Fruit fly (Drosophila melanogaster) whole organism, embryonic: Measurements from ENCODE around the gene meso18E.

Experiments used
- CG10979 ChIP-seq: fragments of 200-800 bp; sonication (Bioruptor generic); optimal IDR thresholded peaks from 2 replicates; lab custom pipeline; 2018; ENCODE audit warnings: missing biosample characterization, mild to moderate bottlenecking, missing genetic modification characterization, moderate library complexity
- CG1233 ChIP-seq: fragments of 200-800 bp; sonication (Bioruptor generic); optimal IDR thresholded peaks from 4 replicates; lab custom pipeline; 2018; ENCODE audit warnings: missing biosample characterization, mild to moderate bottlenecking, missing genetic modification characterization
- CG17328 ChIP-seq: fragments of 200-800 bp; sonication (Bioruptor generic); IDR thresholded peaks from 2 replicates; pipeline ENCODE4 v1.3.6; 2022; ENCODE audit warnings: missing biosample characterization, missing genetic modification characterization
- CG18262 ChIP-seq: fragments of 200-800 bp; optimal IDR thresholded peaks from 3 replicates; lab custom pipeline; 2019; ENCODE audit warnings: missing biosample characterization, mild to moderate bottlenecking, missing genetic modification characterization, moderate library complexity
- CG30020 ChIP-seq: fragments of 200-800 bp; optimal IDR thresholded peaks from 2 replicates; lab custom pipeline; 2019; ENCODE audit warnings: missing biosample characterization, mild to moderate bottlenecking, missing genetic modification characterization, moderate library complexity
- CG3065 ChIP-seq: fragments of 200-800 bp; sonication (Bioruptor generic); optimal IDR thresholded peaks from 2 replicates; lab custom pipeline; 2016; ENCODE audit warnings: missing biosample characterization, missing genetic modification characterization
- CG31388 ChIP-seq: fragments of 200-800 bp; sonication (Bioruptor generic); optimal IDR thresholded peaks from 2 replicates; lab custom pipeline; 2016; ENCODE audit warnings: missing biosample characterization, missing genetic modification characterization
- CG3995 ChIP-seq: fragments of 200-800 bp; sonication (Bioruptor generic); optimal IDR thresholded peaks from 3 replicates; lab custom pipeline; 2016; ENCODE audit warnings: missing biosample characterization, missing genetic modification characterization
- CG8388 ChIP-seq: fragments of 200-800 bp; sonication (Bioruptor generic); optimal IDR thresholded peaks from 2 replicates; lab custom pipeline; 2019; ENCODE audit warnings: missing biosample characterization, mild to moderate bottlenecking, missing genetic modification characterization, moderate library complexity
- CG8944 ChIP-seq: fragments of 200-800 bp; sonication (Bioruptor generic); optimal IDR thresholded peaks from 3 replicates; lab custom pipeline; 2016; ENCODE audit warnings: missing biosample characterization, missing genetic modification characterization
- Camta ChIP-seq: fragments of 200-800 bp; sonication (Bioruptor generic); optimal IDR thresholded peaks from 2 replicates; lab custom pipeline; 2016; ENCODE audit warnings: missing biosample characterization, missing genetic modification characterization
- CrebB ChIP-seq: fragments of 200-800 bp; sonication (Bioruptor generic); optimal IDR thresholded peaks from 3 replicates; lab custom pipeline; 2018; ENCODE audit warnings: missing biosample characterization, mild to moderate bottlenecking, missing genetic modification characterization
- Dbx ChIP-seq: fragments of 200-800 bp; sonication (Bioruptor generic); IDR thresholded peaks from 3 replicates; pipeline ENCODE4 v1.3.6; 2022; ENCODE audit warnings: missing biosample characterization, missing genetic modification characterization
- Dip2 ChIP-seq: fragments of 200-800 bp; sonication (Bioruptor generic); IDR thresholded peaks from 2 replicates; pipeline ENCODE4 v1.3.6; 2022; ENCODE audit warnings: missing biosample characterization, missing genetic modification characterization
- Dref ChIP-seq: fragments of 200-800 bp; sonication (Bioruptor generic); IDR thresholded peaks from 2 replicates; pipeline ENCODE4 v1.3.6; 2022; ENCODE audit warnings: missing biosample characterization, missing genetic modification characterization
- Ets65A ChIP-seq: fragments of 200-800 bp; sonication (Bioruptor generic); peaks from one replicate; lab custom pipeline; 2016; ENCODE audit warnings: missing biosample characterization, missing genetic modification characterization
- Fer3 ChIP-seq: fragments of 200-800 bp; sonication (Bioruptor generic); optimal IDR thresholded peaks from 2 replicates; lab custom pipeline; 2018; ENCODE audit warnings: missing biosample characterization, mild to moderate bottlenecking, missing genetic modification characterization, moderate library complexity
- H2.0 ChIP-seq: fragments of 200-800 bp; sonication (Bioruptor generic); IDR thresholded peaks from 2 replicates; pipeline ENCODE4 v1.3.6; 2022; ENCODE audit warnings: missing biosample characterization, missing genetic modification characterization
- HLH4C ChIP-seq: fragments of 200-800 bp; sonication (Bioruptor generic); IDR thresholded peaks from 3 replicates; pipeline ENCODE4 v1.3.6; 2022; ENCODE audit warnings: missing biosample characterization, missing genetic modification characterization; ENCODE audit not compliant: partially characterized antibody
- HmgZ ChIP-seq: fragments of 200-800 bp; sonication (Bioruptor generic); optimal IDR thresholded peaks from 2 replicates; lab custom pipeline; 2018; ENCODE audit warnings: missing biosample characterization, mild to moderate bottlenecking, missing genetic modification characterization
- Hr51 ChIP-seq, 2 experiments: fragments of 200-800 bp; sonication (Bioruptor generic); optimal IDR thresholded peaks; 2 replicates in 1 of 2; 3 replicates in 1 of 2; lab custom pipeline; 2016 to 2018; ENCODE audit warnings: missing biosample characterization in 2 of 2, missing genetic modification characterization in 2 of 2, mild to moderate bottlenecking in 1 of 2, moderate library complexity in 1 of 2
- Lpt ChIP-seq: fragments of >200 bp; optimal IDR thresholded peaks from 2 replicates; lab custom pipeline; 2018; ENCODE audit warnings: missing biosample characterization, missing genetic modification characterization
- Mrtf ChIP-seq: fragments of 200-800 bp; sonication (Bioruptor generic); IDR thresholded peaks from 3 replicates; pipeline ENCODE4 v1.3.6; 2022; ENCODE audit warnings: missing biosample characterization, missing genetic modification characterization
- Neu2 ChIP-seq: fragments of 200-800 bp; sonication (Bioruptor generic); optimal IDR thresholded peaks from 3 replicates; lab custom pipeline; 2016; ENCODE audit warnings: missing biosample characterization, missing genetic modification characterization, borderline replicate concordance
- Spps ChIP-seq: fragments of 200-800 bp; sonication (Bioruptor generic); optimal IDR thresholded peaks from 2 replicates; lab custom pipeline; 2018; ENCODE audit warnings: missing biosample characterization, mild to moderate bottlenecking, missing genetic modification characterization
- Stat92E ChIP-seq, 3 experiments: fragments of >200 bp in 2 of 3; fragments of 200-800 bp in 1 of 3; sonication (Bioruptor generic) in 1 of 3; optimal IDR thresholded peaks; 2 replicates each; lab custom pipeline; 2017 to 2019; ENCODE audit warnings: missing biosample characterization in 3 of 3, missing genetic modification characterization in 3 of 3, mild to moderate bottlenecking in 1 of 3, moderate library complexity in 1 of 3
- Tbp ChIP-seq: fragments of >200 bp; optimal IDR thresholded peaks from 2 replicates; lab custom pipeline; 2018; ENCODE audit warnings: missing biosample characterization, missing genetic modification characterization
- Xbp1 ChIP-seq: fragments of 200-800 bp; sonication (Bioruptor generic); optimal IDR thresholded peaks from 3 replicates; lab custom pipeline; 2016; ENCODE audit warnings: missing biosample characterization, mild to moderate bottlenecking, missing genetic modification characterization
- abd-A ChIP-seq: fragments of 200-800 bp; sonication (Bioruptor generic); optimal IDR thresholded peaks from 3 replicates; lab custom pipeline; 2019; ENCODE audit warnings: missing biosample characterization, mild to moderate bottlenecking, missing genetic modification characterization, moderate library complexity
- bbx ChIP-seq: fragments of 200-800 bp; sonication (Bioruptor generic); IDR thresholded peaks from 2 replicates; pipeline ENCODE4 v1.3.6; 2022; ENCODE audit warnings: missing biosample characterization, missing genetic modification characterization; ENCODE audit not compliant: partially characterized antibody
- bowl ChIP-seq: fragments of 200-800 bp; sonication (Bioruptor generic); IDR thresholded peaks from 2 replicates; pipeline ENCODE4 v1.3.6; 2022; ENCODE audit warnings: missing biosample characterization, missing genetic modification characterization
- hbn ChIP-seq: fragments of 200-800 bp; sonication (Bioruptor generic); IDR thresholded peaks from 2 replicates; pipeline ENCODE4 v1.3.6; 2022; ENCODE audit warnings: missing biosample characterization, missing genetic modification characterization; ENCODE audit not compliant: partially characterized antibody
- jing ChIP-seq: fragments of 200-800 bp; sonication (Bioruptor generic); optimal IDR thresholded peaks from 2 replicates; lab custom pipeline; 2018; ENCODE audit warnings: missing biosample characterization, mild to moderate bottlenecking, missing genetic modification characterization
- kni ChIP-seq: fragments of 200-800 bp; sonication (Bioruptor generic); optimal IDR thresholded peaks from 3 replicates; lab custom pipeline; 2017; ENCODE audit warnings: mild to moderate bottlenecking, missing biosample characterization, missing genetic modification reagents, missing genetic modification characterization
- mirr ChIP-seq: fragments of 200-800 bp; sonication (Bioruptor generic); optimal IDR thresholded peaks from 3 replicates; lab custom pipeline; 2018; ENCODE audit warnings: missing biosample characterization, mild to moderate bottlenecking, missing genetic modification characterization
- nerfin-2 ChIP-seq: fragments of 200-800 bp; sonication (Bioruptor generic); IDR thresholded peaks from 2 replicates; pipeline ENCODE4 v1.3.6; 2022; ENCODE audit warnings: missing biosample characterization, missing genetic modification characterization; ENCODE audit not compliant: partially characterized antibody
- nom ChIP-seq: fragments of 200-800 bp; sonication (Bioruptor generic); optimal IDR thresholded peaks from 2 replicates; lab custom pipeline; 2017; ENCODE audit warnings: missing biosample characterization, missing genetic modification characterization, mild to moderate bottlenecking, moderate library complexity, missing genetic modification reagents
- pb ChIP-seq: fragments of 200-800 bp; sonication (Bioruptor generic); optimal IDR thresholded peaks from 3 replicates; lab custom pipeline; 2016; ENCODE audit warnings: missing biosample characterization, missing genetic modification characterization
- pfk ChIP-seq: fragments of 200-800 bp; sonication (Bioruptor generic); optimal IDR thresholded peaks from 2 replicates; lab custom pipeline; 2018; ENCODE audit warnings: missing biosample characterization, mild to moderate bottlenecking, missing genetic modification characterization, moderate library complexity
- phol ChIP-seq: fragments of 200-800 bp; sonication (Bioruptor generic); optimal IDR thresholded peaks from 3 replicates; lab custom pipeline; 2018; ENCODE audit warnings: missing biosample characterization, mild to moderate bottlenecking, missing genetic modification characterization, moderate library complexity
- pita ChIP-seq: fragments of 200-800 bp; sonication (Bioruptor generic); optimal IDR thresholded peaks from 2 replicates; lab custom pipeline; 2017; ENCODE audit warnings: missing biosample characterization, mild to moderate bottlenecking, missing genetic modification characterization
- pros ChIP-seq: fragments of 200-800 bp; sonication (Bioruptor generic); optimal IDR thresholded peaks from 3 replicates; lab custom pipeline; 2019; ENCODE audit warnings: missing biosample characterization, mild to moderate bottlenecking, missing genetic modification characterization, moderate library complexity
- pzg ChIP-seq: fragments of 200-800 bp; sonication (Bioruptor generic); optimal IDR thresholded peaks from 3 replicates; lab custom pipeline; 2018; ENCODE audit warnings: missing biosample characterization, mild to moderate bottlenecking, missing genetic modification characterization, moderate library complexity
- run ChIP-seq: fragments of 200-800 bp; sonication (Bioruptor generic); optimal IDR thresholded peaks from 3 replicates; lab custom pipeline; 2018; ENCODE audit warnings: missing biosample characterization, mild to moderate bottlenecking, missing genetic modification characterization
- sd ChIP-seq: fragments of 200-800 bp; sonication (Bioruptor generic); optimal IDR thresholded peaks from 3 replicates; lab custom pipeline; 2018; ENCODE audit warnings: missing biosample characterization, mild to moderate bottlenecking, missing genetic modification characterization, moderate library complexity
- shn ChIP-seq: fragments of 200-800 bp; sonication (Bioruptor generic); optimal IDR thresholded peaks from 3 replicates; lab custom pipeline; 2016; ENCODE audit warnings: missing biosample characterization, missing genetic modification characterization
- sim ChIP-seq: fragments of 200-800 bp; sonication (Bioruptor generic); IDR thresholded peaks from 2 replicates; pipeline ENCODE4 v1.3.6; 2022; ENCODE audit warnings: missing biosample characterization, missing genetic modification characterization
- slp2 ChIP-seq: fragments of 200-800 bp; sonication (Bioruptor generic); optimal IDR thresholded peaks from 2 replicates; lab custom pipeline; 2016; ENCODE audit warnings: missing biosample characterization, missing genetic modification characterization
- ssp ChIP-seq: fragments of 200-800 bp; sonication (Bioruptor generic); IDR thresholded peaks from 2 replicates; pipeline ENCODE4 v1.3.6; 2022; ENCODE audit warnings: missing biosample characterization, missing genetic modification characterization
- stwl ChIP-seq: fragments of 200-800 bp; sonication (Bioruptor generic); optimal IDR thresholded peaks from 3 replicates; lab custom pipeline; 2018; ENCODE audit warnings: missing biosample characterization, mild to moderate bottlenecking, missing genetic modification characterization, moderate library complexity
- vvl ChIP-seq: fragments of 200-800 bp; sonication (Bioruptor generic); IDR thresholded peaks from 2 replicates; pipeline ENCODE4 v1.3.6; 2022; ENCODE audit warnings: missing biosample characterization, missing genetic modification characterization
- yki ChIP-seq: fragments of >200 bp; optimal IDR thresholded peaks from 3 replicates; lab custom pipeline; 2018

meso18E gene

dm6 chrX:19762167-19762566 lies 49.3 kb upstream of the meso18E start (continued):
- TF ChIP-seq Spps (tag; lab: Kevin White, UChicago) (no peak), stwl (tag; lab: Kevin White, UChicago) (peak; percentile 53), nom (GFP tag; lab: Kevin White, UChicago) (no peak), shn (GFP tag; lab: Kevin White, UChicago) (no peak), H2.0 (no peak), CG30020 (tag; lab: Kevin White, UChicago) (no peak), CG10979 (no peak), CG1233 (GFP tag; lab: Kevin White, UChicago) (no peak), CG8388 (GFP tag; lab: Kevin White, UChicago) (no peak), phol (tag; lab: Kevin White, UChicago) (peak; percentile 13), Mrtf (GFP tag; lab: Robert Waterston, UW) (no peak), Stat92E (GFP tag; optimal IDR thresholded peaks at IDR 0.05; lab: Kevin White, UChicago) (no peak), CG17328 (GFP tag; lab: Robert Waterston, UW) (no peak), sim (GFP tag; lab: Robert Waterston, UW) (no peak), vvl (GFP tag; lab: Robert Waterston, UW) (peak; percentile 66), CG3065 (GFP tag; lab: Kevin White, UChicago) (no peak), HmgZ (tag; lab: Kevin White, UChicago) (peak; percentile 49), CG3995 (GFP tag; lab: Kevin White, UChicago) (no peak), pros (GFP tag; lab: Kevin White, UChicago) (no peak), jing (GFP tag; lab: Kevin White, UChicago) (no peak), Lpt (GFP tag; lab: Kevin White, UChicago) (no peak), kni (GFP tag; lab: Kevin White, UChicago) (no peak), bowl (GFP tag; lab: Robert Waterston, UW) (no peak), sd (tag; lab: Kevin White, UChicago) (peak; percentile 53), ssp (GFP tag; lab: Robert Waterston, UW) (no peak), Tbp (GFP tag; lab: Kevin White, UChicago) (no peak), Neu2 (GFP tag; lab: Kevin White, UChicago) (no peak), pzg (peak; percentile 69), CG18262 (tag; lab: Kevin White, UChicago) (no peak), Dip2 (GFP tag; lab: Robert Waterston, UW) (no peak), pfk (GFP tag; lab: Kevin White, UChicago) (no peak), mirr (no peak), HLH4C (GFP tag; lab: Robert Waterston, UW) (peak; percentile 48; the same call in 2 of the 3 replicates), pita (GFP tag; lab: Kevin White, UChicago) (no peak), Hr51 (GFP tag; optimal IDR thresholded peaks at IDR 0.05; lab: Kevin White, UChicago) (no peak), CG31388 (GFP tag; lab: Kevin White, UChicago) (no peak), Dbx (GFP tag; lab: Robert Waterston, UW) (no peak), abd-A (tag; lab: Kevin White, UChicago) (no peak), bbx (GFP tag; lab: Robert Waterston, UW) (peak; percentile 65), CrebB (tag; lab: Kevin White, UChicago) (no peak), Ets65A (no peak), Fer3 (tag; lab: Kevin White, UChicago) (no peak), nerfin-2 (GFP tag; lab: Robert Waterston, UW) (no peak), Camta (GFP tag; lab: Kevin White, UChicago) (no peak), Dref (GFP tag; lab: Robert Waterston, UW) (peak; percentile 90), CG8944 (GFP tag; lab: Kevin White, UChicago) (no peak), slp2 (GFP tag; lab: Kevin White, UChicago) (no peak), pb (GFP tag; lab: Kevin White, UChicago) (no peak), yki (lab: Kevin White, UChicago) (no peak), hbn (GFP tag; lab: Robert Waterston, UW) (peak; percentile 55; the same call in 1 of the 2 replicates), run (tag; lab: Kevin White, UChicago) (no peak), Xbp1 (GFP tag; lab: Kevin White, UChicago) (peak; percentile 11)
